Worm (Caenorhabditis elegans): Measurements from ENCODE around the gene F01F1.2.

Gene F01F1.2

ce11 chrIII:5855637-5856179, 22.6 kb upstream of the F01F1.2 start, which contains the start of the genes cct-6 and alh-9 (continued):
- TF ChIP-seq mxl-3 (GFP tag; optimal IDR thresholded peaks at IDR 0.05) (no peak), mdt-29 (GFP tag; IDR thresholded peaks at IDR 0.05) (no peak), F10B5.3 (tag; optimal IDR thresholded peaks at IDR 0.05) (no peak), mes-2 (tag; optimal IDR thresholded peaks at IDR 0.05; ENCODE audit: poor library complexity, severe bottlenecking) (peak; percentile 92), mep-1 (tag; optimal IDR thresholded peaks at IDR 0.05) (peak; percentile 87), zip-2 (tag; optimal IDR thresholded peaks at IDR 0.05) (no peak), R02D3.7 (tag; optimal IDR thresholded peaks at IDR 0.05) (peak; percentile 74), nhr-102 (tag; optimal IDR thresholded peaks at IDR 0.05) (no peak), dmd-8 (GFP tag; IDR thresholded peaks at IDR 0.05) (no peak), unc-130 (GFP tag; optimal IDR thresholded peaks at IDR 0.05) (peak; percentile 40), D1046.2 (GFP tag; IDR thresholded peaks at IDR 0.05) (no peak), lin-13 (GFP tag; optimal IDR thresholded peaks at IDR 0.05) (peak; percentile 80), nhr-48 (tag; optimal IDR thresholded peaks at IDR 0.05) (no peak), Y75B8A.6 (GFP tag; IDR thresholded peaks at IDR 0.05) (no peak), vab-7 (GFP tag; IDR thresholded peaks at IDR 0.05) (no peak), ceh-28 (tag; optimal IDR thresholded peaks at IDR 0.05) (no peak), hmg-1.1 (GFP tag; IDR thresholded peaks at IDR 0.05) (peak; percentile 58; the same call in 1 of the 2 replicates), nhr-41 (GFP tag; IDR thresholded peaks at IDR 0.05) (no peak), lim-7 (GFP tag; IDR thresholded peaks at IDR 0.05) (no peak), ama-1 (optimal IDR thresholded peaks at IDR 0.05) (no peak), daf-19 (GFP tag; conservative IDR thresholded peaks at IDR 0.05) (no peak), lin-39 (tag; optimal IDR thresholded peaks at IDR 0.05) (no peak), zfp-2 (tag; optimal IDR thresholded peaks at IDR 0.05) (no peak), zip-11 (GFP tag; IDR thresholded peaks at IDR 0.05) (no peak), hlh-11 (tag; optimal IDR thresholded peaks at IDR 0.05) (peak; percentile 61), T20F7.1 (GFP tag; optimal IDR thresholded peaks at IDR 0.05) (no peak), nhr-42 (GFP tag; IDR thresholded peaks at IDR 0.05) (no peak), egl-27 (tag; optimal IDR thresholded peaks at IDR 0.05) (no peak), ceh-44 (GFP tag; IDR thresholded peaks at IDR 0.05) (no peak), F44E2.7 (GFP tag; IDR thresholded peaks at IDR 0.05) (no peak)

ce11 chrIII:5859008-5859407, 19.3 kb upstream of the F01F1.2 start, which contains the start of gene dpf-4:
TSS of gene dpf-4 (plus strand) at chrIII:5859308.
- TF ChIP-seq hlh-30 (tag; optimal IDR thresholded peaks at IDR 0.05; ENCODE audit: insufficient read depth): no peak
- TF ChIP-seq ama-1 (optimal IDR thresholded peaks at IDR 0.05): peak; percentile 39

- TF ChIP-seq nhr-28 (tag; optimal IDR thresholded peaks at IDR 0.05) (peak; percentile 41), nhr-77 (tag; optimal IDR thresholded peaks at IDR 0.05) (no peak), ces-1 (GFP tag; optimal IDR thresholded peaks at IDR 0.05) (no peak), hlh-11 (tag; optimal IDR thresholded peaks at IDR 0.05) (peak; percentile 39), daf-16 (GFP tag; optimal IDR thresholded peaks at IDR 0.05) (no peak), daf-16 (tag; optimal IDR thresholded peaks at IDR 0.05) (peak; percentile 48), dmd-6 (GFP tag; IDR thresholded peaks at IDR 0.05) (peak; percentile 49; the same call in 1 of the 2 replicates), pqm-1 (tag; optimal IDR thresholded peaks at IDR 0.05) (peak; percentile 97), dve-1 (tag; optimal IDR thresholded peaks at IDR 0.05; ENCODE audit: insufficient read depth) (peak; percentile 71)
These were observed 14.6 kb upstream of the F01F1.2 start, which contains the start of gene dnpp-1 for ce11 chrIII:5863774-5864173. TSS of gene dnpp-1 (minus strand) at chrIII:5863803.
